Worm (Caenorhabditis elegans): ENCODE results near the gene tba-4.

The tba-4 gene

ce11 chrII:10953065-10953464, 34.6 kb downstream of the tba-4 start, which contains the start of gene nos-1:
Gene nos-1, minus strand, starts transcription at chrII:10953165.
- no peak for TF ChIP-seq ref-1 (GFP tag; conservative IDR thresholded peaks at IDR 0.05)
- no peak for TF ChIP-seq med-1 (GFP tag; optimal IDR thresholded peaks at IDR 0.05; ENCODE audit: insufficient read depth)
- no peak for TF ChIP-seq cog-1 (tag; optimal IDR thresholded peaks at IDR 0.05)
- TF ChIP-seq T22C8.4 (GFP tag; IDR thresholded peaks at IDR 0.05) = no peak
- no peak for TF ChIP-seq ztf-23 (GFP tag; IDR thresholded peaks at IDR 0.05)
- no peak for TF ChIP-seq tab-1 (GFP tag; IDR thresholded peaks at IDR 0.05)
- TF ChIP-seq flt-1 (GFP tag; IDR thresholded peaks at IDR 0.05) = no peak
- TF ChIP-seq ztf-29 (GFP tag; IDR thresholded peaks at IDR 0.05) = no peak
- no peak for TF ChIP-seq klf-2 (GFP tag; conservative IDR thresholded peaks at IDR 0.05)

ce11 chrII:10955114-10955513, 36.6 kb downstream of the tba-4 start:
- no peak for TF ChIP-seq flt-1 (GFP tag; IDR thresholded peaks at IDR 0.05)
- TF ChIP-seq tab-1 (GFP tag; IDR thresholded peaks at IDR 0.05) = no peak
- no peak for TF ChIP-seq cog-1 (tag; optimal IDR thresholded peaks at IDR 0.05)
- no peak for TF ChIP-seq T22C8.4 (GFP tag; IDR thresholded peaks at IDR 0.05)
- TF ChIP-seq ref-1 (GFP tag; conservative IDR thresholded peaks at IDR 0.05) = no peak
- no peak for TF ChIP-seq klf-2 (GFP tag; conservative IDR thresholded peaks at IDR 0.05)
- TF ChIP-seq ztf-23 (GFP tag; IDR thresholded peaks at IDR 0.05) = no peak
- TF ChIP-seq ztf-29 (GFP tag; IDR thresholded peaks at IDR 0.05) = no peak
- no peak for TF ChIP-seq med-1 (GFP tag; optimal IDR thresholded peaks at IDR 0.05; ENCODE audit: insufficient read depth)

- TF ChIP-seq T22C8.4 (GFP tag; IDR thresholded peaks at IDR 0.05) (no peak), ref-1 (GFP tag; conservative IDR thresholded peaks at IDR 0.05) (no peak), klf-2 (GFP tag; conservative IDR thresholded peaks at IDR 0.05) (no peak), tab-1 (GFP tag; IDR thresholded peaks at IDR 0.05) (no peak), ztf-23 (GFP tag; IDR thresholded peaks at IDR 0.05) (no peak), ztf-29 (GFP tag; IDR thresholded peaks at IDR 0.05) (no peak), cog-1 (tag; optimal IDR thresholded peaks at IDR 0.05) (no peak), med-1 (GFP tag; optimal IDR thresholded peaks at IDR 0.05; ENCODE audit: insufficient read depth) (no peak), flt-1 (GFP tag; IDR thresholded peaks at IDR 0.05) (no peak)
Observed at ce11 chrII:10956793-10957192, 38.3 kb downstream of the tba-4 start, which contains the start of gene R03D7.8. Gene R03D7.8, minus strand, starts transcription at chrII:10956893.

- TF ChIP-seq klf-2 (GFP tag; conservative IDR thresholded peaks at IDR 0.05) (no peak), tab-1 (GFP tag; IDR thresholded peaks at IDR 0.05) (no peak), ztf-29 (GFP tag; IDR thresholded peaks at IDR 0.05) (no peak), ztf-23 (GFP tag; IDR thresholded peaks at IDR 0.05) (no peak), med-1 (GFP tag; optimal IDR thresholded peaks at IDR 0.05; ENCODE audit: insufficient read depth) (no peak), ref-1 (GFP tag; conservative IDR thresholded peaks at IDR 0.05) (no peak), T22C8.4 (GFP tag; IDR thresholded peaks at IDR 0.05) (no peak), flt-1 (GFP tag; IDR thresholded peaks at IDR 0.05) (no peak), cog-1 (tag; optimal IDR thresholded peaks at IDR 0.05) (no peak)
Observed at ce11 chrII:10959138-10959537, 40.6 kb downstream of the tba-4 start.

ce11 chrII:10959676-10960075, 41.2 kb downstream of the tba-4 start:
- no peak for TF ChIP-seq tab-1 (GFP tag; IDR thresholded peaks at IDR 0.05)
- no peak for TF ChIP-seq ztf-23 (GFP tag; IDR thresholded peaks at IDR 0.05)
- TF ChIP-seq med-1 (GFP tag; optimal IDR thresholded peaks at IDR 0.05; ENCODE audit: insufficient read depth) = no peak
- no peak for TF ChIP-seq ref-1 (GFP tag; conservative IDR thresholded peaks at IDR 0.05)
- TF ChIP-seq klf-2 (GFP tag; conservative IDR thresholded peaks at IDR 0.05) = no peak
- TF ChIP-seq cog-1 (tag; optimal IDR thresholded peaks at IDR 0.05) = no peak
- no peak for TF ChIP-seq flt-1 (GFP tag; IDR thresholded peaks at IDR 0.05)
- TF ChIP-seq T22C8.4 (GFP tag; IDR thresholded peaks at IDR 0.05) = no peak
- TF ChIP-seq ztf-29 (GFP tag; IDR thresholded peaks at IDR 0.05) = no peak

ce11 chrII:10964748-10965147, 46.2 kb downstream of the tba-4 start:
- TF ChIP-seq tab-1 (GFP tag; IDR thresholded peaks at IDR 0.05) (no peak), ztf-29 (GFP tag; IDR thresholded peaks at IDR 0.05) (no peak), klf-2 (GFP tag; conservative IDR thresholded peaks at IDR 0.05) (no peak), cog-1 (tag; optimal IDR thresholded peaks at IDR 0.05) (no peak), T22C8.4 (GFP tag; IDR thresholded peaks at IDR 0.05) (no peak), ztf-23 (GFP tag; IDR thresholded peaks at IDR 0.05) (no peak), med-1 (GFP tag; optimal IDR thresholded peaks at IDR 0.05; ENCODE audit: insufficient read depth) (no peak), flt-1 (GFP tag; IDR thresholded peaks at IDR 0.05) (no peak), ref-1 (GFP tag; conservative IDR thresholded peaks at IDR 0.05) (no peak)

Data from whole organism, midembryonic.